Worm (Caenorhabditis elegans) whole organism, late embryonic: Measurements from ENCODE around the gene lin-15B.

Source experiments
- ama-1 ChIP-seq: fragments of 150-350 bp; optimal IDR thresholded peaks from 2 replicates; lab custom pipeline; 2014
- hlh-13 ChIP-seq: fragments of 200-800 bp; sonication (Bioruptor generic); optimal IDR thresholded peaks from 2 replicates; lab custom pipeline; 2018; ENCODE audit warnings: mild to moderate bottlenecking, missing genetic modification characterization, missing compliant biosample characterization
- hlh-6 ChIP-seq: sonication (generic microtip); optimal IDR thresholded peaks from 2 replicates; lab custom pipeline; 2016; ENCODE audit warnings: missing genotype, missing genetic modification characterization, missing compliant biosample characterization

DNA sequence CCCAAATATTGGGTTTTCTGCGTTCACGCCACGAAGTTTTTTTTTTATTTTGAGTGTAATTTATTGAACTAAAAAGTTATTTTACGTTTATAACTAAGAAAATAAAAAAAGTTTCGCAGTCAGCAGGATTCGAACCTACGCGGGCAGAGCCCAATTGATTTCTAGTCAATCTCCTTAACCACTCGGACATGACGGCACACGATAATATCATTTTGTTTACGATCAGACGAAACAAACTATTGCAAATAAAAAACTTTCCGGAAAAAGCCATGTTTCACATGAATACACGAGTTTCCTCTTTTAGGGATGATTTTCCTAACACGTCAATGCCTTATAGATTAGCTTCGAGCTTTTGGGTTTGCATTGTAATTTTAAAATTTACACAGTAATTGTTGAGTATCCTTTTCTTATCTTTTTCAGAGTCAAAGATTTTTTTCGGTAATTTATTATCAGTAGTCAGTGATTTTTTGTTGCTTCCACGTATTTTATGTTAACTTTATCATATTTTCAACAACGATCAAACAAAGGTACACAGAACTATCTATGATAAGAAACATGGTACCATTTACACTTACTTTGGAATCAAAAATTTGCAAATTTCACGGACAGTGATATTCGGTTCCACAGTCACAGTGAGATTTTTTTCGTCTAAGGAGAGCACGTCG lies 44.1 kb downstream of the lin-15B start:
- no peak for TF ChIP-seq hlh-6 (tag; lab: Kevin White, UChicago)
- no peak for TF ChIP-seq ama-1 (lab: Kevin White, UChicago)
- TF ChIP-seq hlh-13 (GFP tag; lab: Kevin White, UChicago), result no peak
